Fruit fly (Drosophila melanogaster): Measurements from ENCODE around the gene atk.

The atk gene

dm6 chr3L:20405971-20406948 lies 58.4 kb downstream of the atk start (continued):
- TF ChIP-seq MESR4 (GFP tag; optimal IDR thresholded peaks at IDR 0.05), result no peak
- TF ChIP-seq CG15073 (GFP tag; optimal IDR thresholded peaks at IDR 0.05), result no peak
- no peak for TF ChIP-seq CG7357 (GFP tag; IDR thresholded peaks at IDR 0.05)
- TF ChIP-seq stc (GFP tag; IDR thresholded peaks at IDR 0.05), result no peak
- peak; percentile 25 for TF ChIP-seq gsb-n (tag; optimal IDR thresholded peaks at IDR 0.05)
- TF ChIP-seq CG31224 (GFP tag; IDR thresholded peaks at IDR 0.05), result no peak
- no peak for TF ChIP-seq sna (GFP tag; IDR thresholded peaks at IDR 0.05; ENCODE audit: partially characterized antibody)
- TF ChIP-seq Ada2b (GFP tag; IDR thresholded peaks at IDR 0.05), result no peak
- no peak for TF ChIP-seq wdn (GFP tag; IDR thresholded peaks at IDR 0.05)
- TF ChIP-seq Camta (GFP tag; optimal IDR thresholded peaks at IDR 0.05), result no peak
- TF ChIP-seq H2.0 (GFP tag; IDR thresholded peaks at IDR 0.05), result no peak
- TF ChIP-seq CG13123 (GFP tag; optimal IDR thresholded peaks at IDR 0.05), result no peak
- peak; percentile 47; the same call in 1 of the 2 replicates for TF ChIP-seq vvl (GFP tag; IDR thresholded peaks at IDR 0.05)
- TF ChIP-seq D19B (GFP tag; optimal IDR thresholded peaks at IDR 0.05), result no peak
- TF ChIP-seq lilli (GFP tag; optimal IDR thresholded peaks at IDR 0.05), result no peak
- peak; percentile 3 for TF ChIP-seq CG12769 (tag; optimal IDR thresholded peaks at IDR 0.05)
- TF ChIP-seq BEAF-32 (GFP tag; optimal IDR thresholded peaks at IDR 0.05), result no peak
- TF ChIP-seq CG14014 (GFP tag; IDR thresholded peaks at IDR 0.05), result 0 out of 2 replicates have a peak, but pooled peaks have one; percentile 31
- no peak for TF ChIP-seq CG9437 (GFP tag; optimal IDR thresholded peaks at IDR 0.05)
- no peak for TF ChIP-seq Bteb2 (GFP tag; optimal IDR thresholded peaks at IDR 0.05)
- TF ChIP-seq CG30020 (tag; optimal IDR thresholded peaks at IDR 0.05), result no peak
- no peak for TF ChIP-seq CG12155 (GFP tag; optimal IDR thresholded peaks at IDR 0.05)
- TF ChIP-seq odd (GFP tag; optimal IDR thresholded peaks at IDR 0.05), result peak; percentile 27
- no peak for TF ChIP-seq CG18262 (tag; optimal IDR thresholded peaks at IDR 0.05)
- TF ChIP-seq disco-r (GFP tag; optimal IDR thresholded peaks at IDR 0.05), result no peak
- TF ChIP-seq da (GFP tag; optimal IDR thresholded peaks at IDR 0.05), result no peak
- TF ChIP-seq CG2116 (GFP tag; optimal IDR thresholded peaks at IDR 0.05), result no peak
- TF ChIP-seq chif (GFP tag; optimal IDR thresholded peaks at IDR 0.05), result no peak
- no peak for TF ChIP-seq B-H1 (GFP tag; IDR thresholded peaks at IDR 0.05)
- no peak for TF ChIP-seq klu (GFP tag; IDR thresholded peaks at IDR 0.05)
- TF ChIP-seq HmgZ (tag; optimal IDR thresholded peaks at IDR 0.05), result peak; percentile 48
- no peak for TF ChIP-seq CG10321 (GFP tag; IDR thresholded peaks at IDR 0.05)
- no peak for TF ChIP-seq CG32772 (GFP tag; IDR thresholded peaks at IDR 0.05)
- TF ChIP-seq Hr51 (GFP tag; optimal IDR thresholded peaks at IDR 0.05), result peak in 1 of 2 experiments; percentile 8
- TF ChIP-seq gcm (GFP tag; optimal IDR thresholded peaks at IDR 0.05), result peak; percentile 24
- no peak for TF ChIP-seq Tbp (GFP tag; optimal IDR thresholded peaks at IDR 0.05)
- TF ChIP-seq zen (tag; optimal IDR thresholded peaks at IDR 0.05), result no peak
- TF ChIP-seq gcm2 (GFP tag; optimal IDR thresholded peaks at IDR 0.05), result no peak
- TF ChIP-seq MTF-1 (GFP tag; optimal IDR thresholded peaks at IDR 0.05; ENCODE audit: borderline replicate concordance), result peak; percentile 30
- peak; percentile 8 for TF ChIP-seq Meics (GFP tag; optimal IDR thresholded peaks at IDR 0.05)
- no peak for TF ChIP-seq CG13624 (GFP tag; optimal IDR thresholded peaks at IDR 0.05)
- no peak for TF ChIP-seq CG1602 (GFP tag; optimal IDR thresholded peaks at IDR 0.05)
- TF ChIP-seq pita (GFP tag; optimal IDR thresholded peaks at IDR 0.05), result no peak
- no peak for TF ChIP-seq lov (optimal IDR thresholded peaks at IDR 0.05)
- TF ChIP-seq lov (GFP tag; IDR thresholded peaks at IDR 0.05), result no peak
- peak; percentile 36 for TF ChIP-seq schlank (tag; optimal IDR thresholded peaks at IDR 0.05)
- no peak for TF ChIP-seq Dll (GFP tag; IDR thresholded peaks at IDR 0.05; ENCODE audit: partially characterized antibody)
- no peak for TF ChIP-seq CG6654 (GFP tag; optimal IDR thresholded peaks at IDR 0.05)
- no peak for TF ChIP-seq otp (GFP tag; IDR thresholded peaks at IDR 0.05)
